Fruit fly (Drosophila melanogaster): ENCODE results near the gene CG15543.

- TF ChIP-seq Dll (optimal IDR thresholded peaks at IDR 0.05) (no peak), pan (optimal IDR thresholded peaks at IDR 0.05) (no peak), psq (optimal IDR thresholded peaks at IDR 0.05) (no peak)
Observed at dm6 chr3R:30767556-30767955, 24.9 kb downstream of the CG15543 start.
